Worm (Caenorhabditis elegans): ENCODE measurements around the gene wdr-60.

Gene wdr-60

ce11 chrIII:5013915-5014346, 26.9 kb downstream of the wdr-60 start (continued):
- TF ChIP-seq Y56A3A.18 (GFP tag; IDR thresholded peaks at IDR 0.05): peak; percentile 52; the same call in 1 of the 2 replicates
- TF ChIP-seq ekl-4 (GFP tag; IDR thresholded peaks at IDR 0.05): peak; percentile 77; the same call in 1 of the 2 replicates
- 0 out of 2 replicates have a peak, but pooled peaks have one; percentile 12 for TF ChIP-seq F33H1.4 (GFP tag; IDR thresholded peaks at IDR 0.05)
- peak; percentile 55; the same call in 1 of the 2 replicates for TF ChIP-seq pbrm-1 (GFP tag; IDR thresholded peaks at IDR 0.05)
- TF ChIP-seq ztf-26 (tag; optimal IDR thresholded peaks at IDR 0.05): peak; percentile 76
- peak; percentile 19 for TF ChIP-seq nhr-90 (tag; optimal IDR thresholded peaks at IDR 0.05)
- TF ChIP-seq him-1 (tag; optimal IDR thresholded peaks at IDR 0.05): no peak
- peak; percentile 77; the same call in 1 of the 2 replicates for TF ChIP-seq nfyb-1 (GFP tag; IDR thresholded peaks at IDR 0.05)
- TF ChIP-seq gei-17 (GFP tag; optimal IDR thresholded peaks at IDR 0.05): peak; percentile 58
- peak; percentile 72 for TF ChIP-seq lir-1 (GFP tag; conservative IDR thresholded peaks at IDR 0.05)
- TF ChIP-seq snpc-3.4 (tag; optimal IDR thresholded peaks at IDR 0.05): no peak
- TF ChIP-seq ceh-100 (GFP tag; IDR thresholded peaks at IDR 0.05): 0 out of 2 replicates have a peak, but pooled peaks have one; percentile 8
- TF ChIP-seq repo-1 (tag; optimal IDR thresholded peaks at IDR 0.05): peak; percentile 0
- TF ChIP-seq B0035.1 (tag; optimal IDR thresholded peaks at IDR 0.05): peak; percentile 24
- no peak for TF ChIP-seq pha-4 (tag; optimal IDR thresholded peaks at IDR 0.05)
- peak; percentile 48 for TF ChIP-seq egrh-3 (GFP tag; IDR thresholded peaks at IDR 0.05)
- peak; percentile 53 for TF ChIP-seq chd-7 (tag; optimal IDR thresholded peaks at IDR 0.05)
- peak; percentile 84 for TF ChIP-seq ztf-18 (tag; optimal IDR thresholded peaks at IDR 0.05)
- TF ChIP-seq nhr-80 (tag; optimal IDR thresholded peaks at IDR 0.05): peak; percentile 84
- no peak for TF ChIP-seq nhr-120 (GFP tag; IDR thresholded peaks at IDR 0.05)
- 0 out of 2 replicates have a peak, but pooled peaks have one; percentile 13 for TF ChIP-seq cebp-2 (GFP tag; IDR thresholded peaks at IDR 0.05)
- TF ChIP-seq lin-35 (GFP tag; optimal IDR thresholded peaks at IDR 0.05): peak in 1 of 3 experiments; percentile 73
- TF ChIP-seq let-526 (GFP tag; IDR thresholded peaks at IDR 0.05): 0 out of 2 replicates have a peak, but pooled peaks have one; percentile 49
- peak; percentile 55 for TF ChIP-seq tbp1 (GFP tag; optimal IDR thresholded peaks at IDR 0.05)
- peak; percentile 62 for TF ChIP-seq mcd-1 (GFP tag; IDR thresholded peaks at IDR 0.05)
- TF ChIP-seq attf-5 (GFP tag; optimal IDR thresholded peaks at IDR 0.05): peak; percentile 86
- TF ChIP-seq K12H6.12 (tag; optimal IDR thresholded peaks at IDR 0.05): peak; percentile 92
- peak; percentile 78 for TF ChIP-seq B0336.3 (GFP tag; IDR thresholded peaks at IDR 0.05)
- TF ChIP-seq F23B12.7 (tag; optimal IDR thresholded peaks at IDR 0.05; ENCODE audit: insufficient read depth): peak; percentile 78
- peak; percentile 41; the same call in 1 of the 2 replicates for TF ChIP-seq cebp-1 (GFP tag; IDR thresholded peaks at IDR 0.05)
- TF ChIP-seq cebp-1 (tag; optimal IDR thresholded peaks at IDR 0.05): peak; percentile 83
- no peak for TF ChIP-seq unc-130 (GFP tag; optimal IDR thresholded peaks at IDR 0.05)
- TF ChIP-seq ZK185.1 (tag; optimal IDR thresholded peaks at IDR 0.05; ENCODE audit: poor library complexity, severe bottlenecking): peak; percentile 86
- peak; percentile 30 for TF ChIP-seq athp-1 (tag; optimal IDR thresholded peaks at IDR 0.05)
- no peak for TF ChIP-seq ztf-3 (GFP tag; optimal IDR thresholded peaks at IDR 0.05)
- peak; percentile 27 for TF ChIP-seq lin-54 (GFP tag; optimal IDR thresholded peaks at IDR 0.05)
- no peak for TF ChIP-seq tbx-9 (tag; optimal IDR thresholded peaks at IDR 0.05; ENCODE audit: borderline replicate concordance)
- TF ChIP-seq lin-40 (tag; optimal IDR thresholded peaks at IDR 0.05): peak; percentile 86
- TF ChIP-seq F37B4.10 (GFP tag; IDR thresholded peaks at IDR 0.05): 0 out of 2 replicates have a peak, but pooled peaks have one; percentile 21
- no peak for TF ChIP-seq sdz-38 (tag; optimal IDR thresholded peaks at IDR 0.05)
- TF ChIP-seq ceh-27 (GFP tag; optimal IDR thresholded peaks at IDR 0.05): peak; percentile 78
